Fruit fly (Drosophila melanogaster): ENCODE results near the gene RpLP0.
A peak's percentile ranks its signal among the peaks of the same experiment; 100 is the strongest.

RpLP0 gene

DNA sequence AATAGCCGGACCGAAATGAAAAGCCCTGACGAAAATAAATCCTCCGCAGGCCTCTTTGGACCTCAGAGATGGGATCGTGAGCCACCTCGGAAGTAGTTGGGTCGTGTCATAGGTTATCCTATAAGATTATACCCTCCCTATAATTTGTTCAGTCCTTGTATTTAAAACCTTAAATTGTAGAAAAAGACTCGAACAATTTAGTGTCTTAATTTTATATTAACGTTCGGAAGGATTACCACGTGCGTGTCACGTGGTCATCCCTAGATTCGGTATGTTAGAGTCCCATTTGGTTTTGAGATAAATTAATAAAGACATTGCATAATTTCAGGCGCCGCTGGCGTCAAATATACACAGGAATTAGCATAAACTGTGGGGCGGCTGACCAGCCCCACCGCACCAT lies 2.4 kb downstream of the RpLP0 start (continued):
- TF ChIP-seq D19B (GFP tag; optimal IDR thresholded peaks at IDR 0.05): no peak
- TF ChIP-seq CG5180 (GFP tag; optimal IDR thresholded peaks at IDR 0.05): no peak
- peak; percentile 15 for TF ChIP-seq Myb (GFP tag; optimal IDR thresholded peaks at IDR 0.05)
- no peak for TF ChIP-seq psq (GFP tag; optimal IDR thresholded peaks at IDR 0.05)
- TF ChIP-seq Hr39 (optimal IDR thresholded peaks at IDR 0.05): no peak
- peak; percentile 18 for TF ChIP-seq Max (GFP tag; optimal IDR thresholded peaks at IDR 0.05)
- no peak for TF ChIP-seq jigr1 (GFP tag; IDR thresholded peaks at IDR 0.05)
- peak; percentile 12 for TF ChIP-seq Atf-2 (GFP tag; optimal IDR thresholded peaks at IDR 0.05)
- TF ChIP-seq MTF-1 (GFP tag; optimal IDR thresholded peaks at IDR 0.05; ENCODE audit: borderline replicate concordance): no peak

DNA sequence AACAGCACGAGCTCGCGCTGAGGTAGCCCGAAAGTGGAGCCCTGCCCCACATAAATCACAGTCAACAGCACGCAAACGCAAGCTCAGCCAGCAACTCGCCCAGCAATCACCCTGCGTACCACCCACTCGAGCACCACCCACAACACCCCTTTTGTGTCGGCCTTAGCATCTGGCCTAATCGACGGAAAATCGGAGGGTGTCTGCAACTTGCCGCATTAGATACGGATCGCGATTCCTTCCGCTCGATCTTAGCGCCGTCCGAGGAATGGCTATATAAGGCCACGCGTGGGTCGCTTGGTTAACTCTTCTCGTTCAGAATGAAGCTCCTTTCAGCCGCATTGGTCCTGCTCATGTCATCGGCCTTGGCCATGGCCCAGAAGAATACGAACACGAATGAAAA lies 4.4 kb downstream of the RpLP0 start, which contains the start of gene Sfp79B:
Gene Sfp79B, plus strand, starts transcription at position 301 of the 400 bp plus-strand sequence.
- TF ChIP-seq tio (GFP tag; optimal IDR thresholded peaks at IDR 0.05) (no peak), CG6813 (GFP tag; optimal IDR thresholded peaks at IDR 0.05) (no peak), Hand (GFP tag; optimal IDR thresholded peaks at IDR 0.05) (no peak), Ets65A (GFP tag) (no peak), Dek (tag; optimal IDR thresholded peaks at IDR 0.05) (no peak), fd3F (GFP tag; optimal IDR thresholded peaks at IDR 0.05) (no peak), gfzf (GFP tag; optimal IDR thresholded peaks at IDR 0.05) (no peak), CG8765 (GFP tag; IDR thresholded peaks at IDR 0.05) (no peak), fd64A (GFP tag; optimal IDR thresholded peaks at IDR 0.05) (no peak), crp (GFP tag; optimal IDR thresholded peaks at IDR 0.05) (no peak), ase (GFP tag; IDR thresholded peaks at IDR 0.05) (no peak), dan (GFP tag; IDR thresholded peaks at IDR 0.05) (no peak), Adf1 (GFP tag; IDR thresholded peaks at IDR 0.05) (no peak), CG1603 (tag; optimal IDR thresholded peaks at IDR 0.05) (no peak), dimm (GFP tag; IDR thresholded peaks at IDR 0.05) (no peak)

DNA sequence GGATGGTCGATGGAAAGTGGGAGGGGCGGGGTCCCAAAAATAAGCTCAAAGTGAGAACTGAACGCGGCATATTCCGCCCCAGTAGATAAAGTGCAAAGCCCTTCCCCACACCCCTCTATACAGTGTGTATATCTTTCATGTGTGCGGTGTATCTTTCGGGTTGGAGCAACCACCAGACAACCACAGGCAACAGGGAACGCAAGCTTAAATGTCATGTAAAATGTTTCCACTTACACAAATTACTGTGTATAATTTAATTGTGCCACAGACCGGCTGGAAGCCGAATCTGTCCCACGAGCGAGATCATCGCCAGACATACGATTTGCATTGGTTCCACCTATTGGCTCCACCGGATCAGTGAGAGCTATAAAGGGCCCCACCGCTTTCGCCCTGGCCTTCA lies 6.8 kb downstream of the RpLP0 start, which contains the start of gene msopa:
Gene msopa, plus strand, starts transcription at position 301 of the 400 bp plus-strand sequence.
- TF ChIP-seq sug (tag; optimal IDR thresholded peaks at IDR 0.05): no peak
- peak; percentile 79 for TF ChIP-seq Ets65A (GFP tag)
- no peak for TF ChIP-seq CG3995 (GFP tag; optimal IDR thresholded peaks at IDR 0.05)
- TF ChIP-seq CG8359 (GFP tag; optimal IDR thresholded peaks at IDR 0.05; ENCODE audit: borderline replicate concordance): no peak
- no peak for TF ChIP-seq peb (GFP tag; IDR thresholded peaks at IDR 0.05)

DNA sequence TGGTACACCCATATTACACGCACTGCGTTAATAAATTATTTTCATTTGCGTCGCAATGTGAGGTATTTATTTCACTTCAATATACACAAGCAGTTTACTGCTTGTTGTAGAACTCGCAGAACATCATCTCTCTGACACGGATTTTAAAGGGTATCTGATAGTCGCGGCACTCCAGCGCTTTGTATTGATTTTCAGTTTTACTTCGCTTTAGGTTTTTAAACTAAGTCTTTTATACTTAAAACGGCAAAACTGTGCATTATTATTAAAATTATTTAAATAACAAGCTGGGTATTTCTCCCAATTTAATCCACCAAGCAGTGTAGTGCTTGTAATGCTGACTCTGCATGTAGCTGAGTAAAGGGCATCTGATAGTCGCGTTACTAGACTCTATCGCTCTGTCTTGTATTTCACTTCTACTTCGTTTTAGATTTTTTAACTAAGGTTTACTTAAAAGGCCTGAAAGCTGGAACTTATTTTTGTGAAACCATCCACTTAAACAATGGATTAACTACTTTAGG lies 7.5 kb downstream of the RpLP0 start:
- TF ChIP-seq CG16813 (GFP tag; IDR thresholded peaks at IDR 0.05; ENCODE audit: partially characterized antibody): peak; percentile 73
- no peak for TF ChIP-seq CG33557 (GFP tag; optimal IDR thresholded peaks at IDR 0.05)
- TF ChIP-seq D19A (tag; optimal IDR thresholded peaks at IDR 0.05): peak; percentile 53
- no peak for TF ChIP-seq CG16779 (GFP tag; IDR thresholded peaks at IDR 0.05)
- no peak for TF ChIP-seq Oaz (GFP tag; IDR thresholded peaks at IDR 0.05)
- TF ChIP-seq CG6791 (GFP tag; IDR thresholded peaks at IDR 0.05; ENCODE audit: partially characterized antibody): peak; percentile 51; the same call in 1 of the 3 replicates
- TF ChIP-seq B-H2 (GFP tag; optimal IDR thresholded peaks at IDR 0.05): no peak
- TF ChIP-seq MBD-R2 (GFP tag; IDR thresholded peaks at IDR 0.05): no peak
- no peak for TF ChIP-seq Dip3 (GFP tag; optimal IDR thresholded peaks at IDR 0.05)
- peak; percentile 56 for TF ChIP-seq Ets65A (GFP tag)
- no peak for TF ChIP-seq Sox102F (GFP tag; optimal IDR thresholded peaks at IDR 0.05)
- TF ChIP-seq hbn (GFP tag; IDR thresholded peaks at IDR 0.05; ENCODE audit: partially characterized antibody): no peak
- TF ChIP-seq Poxn (GFP tag; IDR thresholded peaks at IDR 0.05): no peak
- TF ChIP-seq Dfd (GFP tag; optimal IDR thresholded peaks at IDR 0.05): peak in 1 of 2 experiments; percentile 28
- TF ChIP-seq CG7963 (GFP tag; IDR thresholded peaks at IDR 0.05; ENCODE audit: partially characterized antibody): 0 out of 3 replicates have a peak, but pooled peaks have one; percentile 20
- no peak for TF ChIP-seq zf30C (GFP tag; optimal IDR thresholded peaks at IDR 0.05)
- no peak for TF ChIP-seq grau (tag; optimal IDR thresholded peaks at IDR 0.05)
- TF ChIP-seq nerfin-2 (GFP tag; IDR thresholded peaks at IDR 0.05; ENCODE audit: partially characterized antibody): 0 out of 2 replicates have a peak, but pooled peaks have one; percentile 41
- TF ChIP-seq CG3847 (GFP tag; IDR thresholded peaks at IDR 0.05): no peak
- peak; percentile 22; the same call in 1 of the 3 replicates for TF ChIP-seq CG14860 (GFP tag; IDR thresholded peaks at IDR 0.05; ENCODE audit: partially characterized antibody)
